Fruit fly (Drosophila melanogaster): ENCODE results near the gene CCHa1.

DNA sequence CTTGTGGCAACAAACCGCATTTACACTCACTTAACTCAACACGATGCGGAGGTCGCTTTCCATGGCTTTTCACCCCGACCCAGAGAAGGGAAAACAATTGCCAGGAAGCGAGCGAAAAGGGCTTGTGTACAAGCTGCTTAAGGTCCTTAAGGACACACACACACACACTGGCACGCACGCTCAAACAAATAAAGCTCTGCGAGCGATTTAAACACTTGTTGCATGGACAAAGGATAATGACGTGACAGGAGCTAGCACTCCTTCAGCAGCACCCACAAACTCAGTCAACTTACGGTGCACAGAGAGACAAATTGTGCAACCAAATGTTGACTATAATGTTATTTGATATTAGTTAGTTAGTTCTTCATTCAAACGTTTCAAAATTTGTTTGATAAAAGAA lies 11.1 kb downstream of the CCHa1 start:
- no peak for TF ChIP-seq psq (optimal IDR thresholded peaks at IDR 0.05)
- TF ChIP-seq insv (optimal IDR thresholded peaks at IDR 0.05), result no peak
- no peak for TF ChIP-seq h (optimal IDR thresholded peaks at IDR 0.05)
- TF ChIP-seq Myc (optimal IDR thresholded peaks at IDR 0.05), result no peak
- no peak for TF ChIP-seq ttk (optimal IDR thresholded peaks at IDR 0.05)
